Worm (Caenorhabditis elegans) whole organism, L3 larva: ENCODE measurements around the gene cul-5.

Experiments used
- R02D3.7 ChIP-seq: fragments of 150-350 bp; optimal IDR thresholded peaks from 2 replicates; lab custom pipeline; 2014; ENCODE audit warnings: missing biosample characterization, missing genetic modification characterization
- ZK546.5 ChIP-seq: sonication (generic microtip); optimal IDR thresholded peaks from 2 replicates; lab custom pipeline; 2017; ENCODE audit warnings: missing biosample characterization, missing genetic modification characterization
- aly-2 ChIP-seq: fragments of 150-350 bp; optimal IDR thresholded peaks from 2 replicates; lab custom pipeline; 2014; ENCODE audit warnings: missing biosample characterization, missing genetic modification characterization
- ama-1 ChIP-seq: fragments of 150-350 bp; optimal IDR thresholded peaks from 2 replicates; lab custom pipeline; 2018
- ceh-16 ChIP-seq: sonication (generic microtip); optimal IDR thresholded peaks from 2 replicates; lab custom pipeline; 2017; ENCODE audit warnings: missing biosample characterization, missing genetic modification characterization
- ceh-28 ChIP-seq: fragments of 150-350 bp; optimal IDR thresholded peaks from 2 replicates; lab custom pipeline; 2014; ENCODE audit warnings: missing biosample characterization, missing genetic modification reagents, missing genetic modification characterization
- ceh-82 ChIP-seq: fragments of 150-350 bp; optimal IDR thresholded peaks from 2 replicates; lab custom pipeline; 2014; ENCODE audit warnings: missing biosample characterization, missing genetic modification characterization
- ceh-9 ChIP-seq: sonication (generic microtip); optimal IDR thresholded peaks from 2 replicates; lab custom pipeline; 2018; ENCODE audit warnings: missing biosample characterization, missing genetic modification characterization
- daf-12 ChIP-seq: fragments of 150-350 bp; optimal IDR thresholded peaks from 2 replicates; lab custom pipeline; 2014; ENCODE audit warnings: missing biosample characterization, missing genetic modification reagents, missing genetic modification characterization
- egl-27 ChIP-seq: sonication (generic microtip); optimal IDR thresholded peaks from 4 replicates; lab custom pipeline; 2017; ENCODE audit warnings: missing biosample characterization, missing genetic modification reagents, missing genetic modification characterization
- egl-5 ChIP-seq: fragments of 150-350 bp; optimal IDR thresholded peaks from 2 replicates; lab custom pipeline; 2017; ENCODE audit warnings: missing biosample characterization, missing genetic modification reagents, missing genetic modification characterization, inconsistent platforms
- elt-1 ChIP-seq: fragments of 150-350 bp; optimal IDR thresholded peaks from 2 replicates; lab custom pipeline; 2014; ENCODE audit warnings: missing biosample characterization, missing genetic modification characterization
- elt-2 ChIP-seq: sonication (generic microtip); optimal IDR thresholded peaks from 2 replicates; lab custom pipeline; 2016; ENCODE audit warnings: missing genetic modification reagents, mild to moderate bottlenecking, missing genetic modification characterization, missing compliant biosample characterization
- elt-3 ChIP-seq, 3 experiments: fragments of 150-350 bp in 1 of 3; sonication (generic microtip) in 2 of 3; optimal IDR thresholded peaks; 2 replicates in 2 of 3; 4 replicates in 1 of 3; lab custom pipeline; 2014 to 2017; ENCODE audit warnings: missing biosample characterization in 3 of 3, missing genetic modification characterization in 3 of 3
- eor-1 ChIP-seq, 2 experiments: fragments of 150-350 bp; optimal IDR thresholded peaks; 2 replicates each; lab custom pipeline; 2014 to 2018; ENCODE audit warnings: missing biosample characterization in 2 of 2, missing genetic modification characterization in 2 of 2
- fkh-10 ChIP-seq: sonication (generic microtip); optimal IDR thresholded peaks from 2 replicates; lab custom pipeline; 2017; ENCODE audit warnings: missing biosample characterization, missing genetic modification reagents, missing genetic modification characterization
- fkh-2 ChIP-seq: fragments of 150-350 bp; optimal IDR thresholded peaks from 2 replicates; lab custom pipeline; 2014; ENCODE audit warnings: missing biosample characterization, missing genetic modification reagents, missing genetic modification characterization
- fos-1 ChIP-seq: fragments of 150-350 bp; optimal IDR thresholded peaks from 2 replicates; lab custom pipeline; 2014; ENCODE audit warnings: missing biosample characterization, missing genetic modification characterization
- hmg-11 ChIP-seq: sonication (generic microtip); optimal IDR thresholded peaks from 2 replicates; lab custom pipeline; 2016; ENCODE audit warnings: missing genetic modification characterization, missing compliant biosample characterization
- jun-1 ChIP-seq: fragments of 150-350 bp; optimal IDR thresholded peaks from 2 replicates; lab custom pipeline; 2014; ENCODE audit warnings: missing biosample characterization, missing genetic modification reagents, missing genetic modification characterization
- lin-15B ChIP-seq: fragments of 150-350 bp; optimal IDR thresholded peaks from 2 replicates; lab custom pipeline; 2014; ENCODE audit warnings: missing biosample characterization, missing genetic modification characterization
- lin-39 ChIP-seq: fragments of 150-350 bp; optimal IDR thresholded peaks from 2 replicates; lab custom pipeline; 2018; ENCODE audit warnings: missing biosample characterization, missing genetic modification reagents, missing genetic modification characterization
- lsy-12 ChIP-seq: sonication (generic microtip); optimal IDR thresholded peaks from 2 replicates; lab custom pipeline; 2016; ENCODE audit warnings: mild to moderate bottlenecking, missing genetic modification characterization, missing compliant biosample characterization
- mdl-1 ChIP-seq: fragments of 150-350 bp; optimal IDR thresholded peaks from 2 replicates; lab custom pipeline; 2014; ENCODE audit warnings: missing biosample characterization, missing genetic modification characterization
- mml-1 ChIP-seq: fragments of 150-350 bp; sonication (generic microtip); optimal IDR thresholded peaks from 3 replicates; lab custom pipeline; 2014; ENCODE audit warnings: missing biosample characterization, missing genetic modification characterization
- nfya-1 ChIP-seq: sonication (generic microtip); optimal IDR thresholded peaks from 2 replicates; lab custom pipeline; 2017; ENCODE audit warnings: missing genetic modification characterization, mild to moderate bottlenecking, missing compliant biosample characterization, antibody characterized with exemption, moderate library complexity; ENCODE audit not compliant: insufficient read depth
- nhr-11 ChIP-seq: fragments of 150-350 bp; optimal IDR thresholded peaks from 2 replicates; lab custom pipeline; 2014; ENCODE audit warnings: missing biosample characterization, missing genetic modification characterization
- nhr-12 ChIP-seq: fragments of 150-350 bp; optimal IDR thresholded peaks from 2 replicates; lab custom pipeline; 2014; ENCODE audit warnings: missing biosample characterization, missing genetic modification characterization
- nhr-23 ChIP-seq: fragments of 150-350 bp; optimal IDR thresholded peaks from 2 replicates; lab custom pipeline; 2014; ENCODE audit warnings: missing biosample characterization, missing genetic modification reagents, missing genetic modification characterization
- nhr-237 ChIP-seq: fragments of 150-350 bp; optimal IDR thresholded peaks from 2 replicates; lab custom pipeline; 2014; ENCODE audit warnings: missing biosample characterization, missing genetic modification characterization
- nhr-25 ChIP-seq: sonication (generic microtip); optimal IDR thresholded peaks from 2 replicates; lab custom pipeline; 2017; ENCODE audit warnings: missing biosample characterization, missing genetic modification characterization
- nhr-28 ChIP-seq: fragments of 150-350 bp; optimal IDR thresholded peaks from 2 replicates; lab custom pipeline; 2014; ENCODE audit warnings: missing biosample characterization, missing genetic modification characterization
- nhr-43 ChIP-seq: sonication (generic microtip); optimal IDR thresholded peaks from 2 replicates; lab custom pipeline; 2016; ENCODE audit warnings: mild to moderate bottlenecking, missing genetic modification characterization, missing compliant biosample characterization; ENCODE audit not compliant: poor library complexity, severe bottlenecking
- nhr-67 ChIP-seq: fragments of 150-350 bp; optimal IDR thresholded peaks from 2 replicates; lab custom pipeline; 2014; ENCODE audit warnings: missing biosample characterization, missing genetic modification characterization
- nhr-76 ChIP-seq: fragments of 150-350 bp; sonication (generic microtip); optimal IDR thresholded peaks from 5 replicates; lab custom pipeline; 2014; ENCODE audit warnings: missing biosample characterization, missing genetic modification characterization
- nhr-77 ChIP-seq: fragments of 150-350 bp; optimal IDR thresholded peaks from 2 replicates; lab custom pipeline; 2014; ENCODE audit warnings: missing biosample characterization, missing genetic modification characterization
- pha-4 ChIP-seq: fragments of 150-350 bp; optimal IDR thresholded peaks from 2 replicates; lab custom pipeline; 2014; ENCODE audit warnings: missing biosample characterization, missing genetic modification reagents, missing genetic modification characterization
- pqm-1 ChIP-seq: fragments of 150-350 bp; optimal IDR thresholded peaks from 2 replicates; lab custom pipeline; 2017; ENCODE audit warnings: missing biosample characterization, missing genetic modification characterization, inconsistent platforms
- sea-2 ChIP-seq: fragments of 150-350 bp; sonication (generic microtip); optimal IDR thresholded peaks from 4 replicates; lab custom pipeline; 2014; ENCODE audit warnings: missing biosample characterization, missing genetic modification reagents, missing genetic modification characterization
- skn-1 ChIP-seq: fragments of 150-350 bp; optimal IDR thresholded peaks from 2 replicates; lab custom pipeline; 2014; ENCODE audit warnings: missing biosample characterization, missing genetic modification characterization
- snpc-4 ChIP-seq: fragments of 150-350 bp; optimal IDR thresholded peaks from 2 replicates; lab custom pipeline; 2014; ENCODE audit warnings: missing biosample characterization, missing genetic modification characterization
- tbx-2 ChIP-seq: sonication (generic microtip); optimal IDR thresholded peaks from 2 replicates; lab custom pipeline; 2016; ENCODE audit warnings: mild to moderate bottlenecking, missing genetic modification characterization, missing compliant biosample characterization
- unc-39 ChIP-seq: sonication (generic microtip); optimal IDR thresholded peaks from 4 replicates; lab custom pipeline; 2017; ENCODE audit warnings: missing biosample characterization, missing genetic modification characterization
- unc-62 ChIP-seq: fragments of 150-350 bp; sonication (generic microtip); optimal IDR thresholded peaks from 4 replicates; lab custom pipeline; 2014; ENCODE audit warnings: missing biosample characterization, missing genetic modification reagents, missing genetic modification characterization
- zag-1 ChIP-seq: fragments of 150-350 bp; optimal IDR thresholded peaks from 2 replicates; lab custom pipeline; 2014; ENCODE audit warnings: missing biosample characterization, missing genetic modification characterization
- ztf-11 ChIP-seq: fragments of 150-350 bp; optimal IDR thresholded peaks from 2 replicates; lab custom pipeline; 2014; ENCODE audit warnings: missing biosample characterization, missing genetic modification characterization
- ztf-4 ChIP-seq: fragments of 150-350 bp; optimal IDR thresholded peaks from 2 replicates; lab custom pipeline; 2014; ENCODE audit warnings: missing biosample characterization, missing genetic modification characterization

cul-5 gene

ce11 chrV:10178166-10178565, 1.2 kb upstream of the cul-5 start:
- TF ChIP-seq pqm-1 (peak; percentile 9), snpc-4 (tag; lab: Kevin White, UChicago) (peak; percentile 45), lin-15B (peak; percentile 72), ZK546.5 (no peak), ztf-4 (tag; lab: Kevin White, UChicago) (no peak), fkh-10 (GFP tag; lab: Kevin White, UChicago) (no peak), zag-1 (tag; lab: Kevin White, UChicago) (no peak), mdl-1 (no peak), aly-2 (no peak), elt-1 (tag; lab: Kevin White, UChicago) (no peak), nhr-23 (tag; lab: Kevin White, UChicago) (peak; percentile 42), elt-3 (tag; optimal IDR thresholded peaks at IDR 0.05; lab: Kevin White, UChicago) (no peak), nfya-1 (peak; percentile 45), nhr-12 (tag; lab: Kevin White, UChicago) (no peak), skn-1 (tag; lab: Kevin White, UChicago) (peak; percentile 69), mml-1 (no peak), nhr-76 (no peak), pha-4 (tag; lab: Kevin White, UChicago) (peak; percentile 73), nhr-28 (no peak), fkh-2 (tag; lab: Kevin White, UChicago) (no peak), daf-12 (no peak), tbx-2 (no peak), jun-1 (tag; lab: Kevin White, UChicago) (peak; percentile 10), unc-62 (no peak), nhr-25 (tag; lab: Kevin White, UChicago) (peak; percentile 85), R02D3.7 (tag; lab: Kevin White, UChicago) (no peak), ceh-28 (tag; lab: Kevin White, UChicago) (no peak), hmg-11 (no peak), ama-1 (lab: Kevin White, UChicago) (no peak), egl-5 (no peak), fos-1 (no peak), ceh-9 (no peak), nhr-237 (tag; lab: Kevin White, UChicago) (no peak), lsy-12 (tag; lab: Kevin White, UChicago) (no peak), eor-1 (tag; optimal IDR thresholded peaks at IDR 0.05; lab: Kevin White, UChicago) (no peak), nhr-11 (tag; lab: Kevin White, UChicago) (no peak), sea-2 (no peak), ceh-82 (tag; lab: Kevin White, UChicago) (no peak), unc-39 (tag; lab: Kevin White, UChicago) (no peak), nhr-43 (tag; lab: Kevin White, UChicago) (peak; percentile 66), elt-2 (tag; lab: Kevin White, UChicago) (peak; percentile 14), lin-39 (tag; lab: Kevin White, UChicago) (no peak), nhr-77 (tag; lab: Kevin White, UChicago) (no peak), egl-27 (tag; lab: Kevin White, UChicago) (no peak), ceh-16 (no peak), nhr-67 (tag; lab: Kevin White, UChicago) (no peak), ztf-11 (tag; lab: Kevin White, UChicago) (no peak)

- TF ChIP-seq tbx-2, result no peak
Observed at ce11 chrV:10182984-10183383, 3.6 kb downstream of the cul-5 start, which contains the start of gene ZK856.4. TSS of gene ZK856.4 (plus strand) at chrV:10183284.
